Fruit fly (Drosophila melanogaster): Measurements from ENCODE around the gene ham.

DNA sequence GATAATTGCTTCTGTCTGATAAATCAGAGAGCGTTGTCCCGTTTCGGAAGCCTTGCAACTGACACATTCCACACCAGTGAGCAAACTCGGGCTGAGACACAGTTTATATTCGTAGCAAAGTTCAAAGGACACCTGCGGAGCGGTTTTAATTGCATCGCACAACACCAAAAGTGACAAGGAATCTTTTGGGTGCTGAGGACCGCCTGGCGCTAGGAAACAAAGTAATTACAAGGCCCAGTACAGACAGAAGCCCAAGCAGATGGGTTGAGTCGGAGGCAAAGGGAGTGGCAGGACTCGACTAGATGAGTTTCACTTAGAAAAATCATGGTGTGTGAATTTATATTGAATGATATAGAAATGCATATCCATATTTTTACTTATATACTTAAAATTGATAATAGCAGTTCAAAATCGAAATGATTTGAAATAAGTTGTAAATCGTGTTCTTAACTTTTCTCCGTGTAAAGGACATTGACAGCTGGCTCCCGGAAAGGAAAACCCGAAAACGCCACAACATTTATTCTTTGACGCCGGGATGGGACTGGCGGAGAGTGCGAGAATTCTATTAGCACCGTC lies 16.1 kb upstream of the ham start:
- TF ChIP-seq Crg-1 (GFP tag; optimal IDR thresholded peaks at IDR 0.05) = no peak
- TF ChIP-seq toe (GFP tag; optimal IDR thresholded peaks at IDR 0.05) = no peak
- no peak for TF ChIP-seq Mnt (GFP tag; optimal IDR thresholded peaks at IDR 0.05)
- no peak for TF ChIP-seq CG7101 (tag; optimal IDR thresholded peaks at IDR 0.05)
- TF ChIP-seq CG33017 (tag; optimal IDR thresholded peaks at IDR 0.05) = no peak
- TF ChIP-seq kay (GFP tag; ENCODE audit: borderline replicate concordance) = no peak
- no peak for TF ChIP-seq CG12768 (GFP tag; optimal IDR thresholded peaks at IDR 0.05)
- no peak for TF ChIP-seq cic (GFP tag; optimal IDR thresholded peaks at IDR 0.05)
- no peak for TF ChIP-seq ovo (GFP tag; optimal IDR thresholded peaks at IDR 0.05)
- TF ChIP-seq CG5204 (GFP tag; optimal IDR thresholded peaks at IDR 0.05) = no peak
- no peak for TF ChIP-seq Clk (GFP tag; optimal IDR thresholded peaks at IDR 0.05)
